Fruit fly (Drosophila melanogaster) whole organism, embryonic: Measurements from ENCODE around the gene Fancl.

Source experiments
- Awh ChIP-seq: fragments of 200-800 bp; sonication (Bioruptor generic); IDR thresholded peaks from 2 replicates; pipeline ENCODE4, ENCODE4 v1.3.6; 2022; ENCODE audit warnings: missing biosample characterization, missing genetic modification characterization
- B-H2 ChIP-seq: fragments of 200-800 bp; sonication (Bioruptor generic); optimal IDR thresholded peaks from 2 replicates; lab custom pipeline; 2018; ENCODE audit warnings: missing biosample characterization, mild to moderate bottlenecking, missing genetic modification characterization
- CG10366 ChIP-seq: fragments of 200-800 bp; sonication (Bioruptor generic); IDR thresholded peaks from 2 replicates; pipeline ENCODE4 v1.3.6; 2022; ENCODE audit warnings: missing biosample characterization, missing genetic modification characterization
- CG10654 ChIP-seq: fragments of 200-800 bp; sonication (Bioruptor generic); optimal IDR thresholded peaks from 2 replicates; lab custom pipeline; 2016; ENCODE audit warnings: missing biosample characterization, missing genetic modification characterization
- CG12219 ChIP-seq: fragments of 200-800 bp; sonication (Bioruptor generic); optimal IDR thresholded peaks from 3 replicates; lab custom pipeline; 2018; ENCODE audit warnings: missing biosample characterization, mild to moderate bottlenecking, missing genetic modification characterization
- CG12744 ChIP-seq: fragments of 200-800 bp; sonication (Bioruptor generic); optimal IDR thresholded peaks from 2 replicates; lab custom pipeline; 2016; ENCODE audit warnings: missing biosample characterization, missing genetic modification characterization
- CG12769 ChIP-seq: fragments of 200-800 bp; sonication (Bioruptor generic); optimal IDR thresholded peaks from 2 replicates; lab custom pipeline; 2019; ENCODE audit warnings: missing biosample characterization, mild to moderate bottlenecking, missing genetic modification characterization, moderate library complexity
- CG13123 ChIP-seq: fragments of 200-800 bp; sonication (Bioruptor generic); optimal IDR thresholded peaks from 2 replicates; lab custom pipeline; 2016; ENCODE audit warnings: missing biosample characterization, missing genetic modification characterization
- CG13424 ChIP-seq: fragments of 200-800 bp; sonication (Bioruptor generic); optimal IDR thresholded peaks from 2 replicates; lab custom pipeline; 2019; ENCODE audit warnings: missing biosample characterization, mild to moderate bottlenecking, missing genetic modification characterization, moderate library complexity
- CG15011 ChIP-seq: fragments of 200-800 bp; sonication (Bioruptor generic); optimal IDR thresholded peaks from 3 replicates; lab custom pipeline; 2018; ENCODE audit warnings: missing biosample characterization, mild to moderate bottlenecking, missing genetic modification characterization
- CG1603 ChIP-seq: fragments of 200-800 bp; sonication (Bioruptor generic); optimal IDR thresholded peaks from 2 replicates; lab custom pipeline; 2019; ENCODE audit warnings: missing biosample characterization, mild to moderate bottlenecking, missing genetic modification characterization, moderate library complexity
- CG17359 ChIP-seq: fragments of 200-800 bp; sonication (Bioruptor generic); optimal IDR thresholded peaks from 3 replicates; lab custom pipeline; 2018; ENCODE audit warnings: missing biosample characterization, mild to moderate bottlenecking, missing genetic modification characterization, moderate library complexity
- CG17912 ChIP-seq: fragments of 200-800 bp; sonication (Bioruptor generic); optimal IDR thresholded peaks from 2 replicates; lab custom pipeline; 2018; ENCODE audit warnings: missing biosample characterization, mild to moderate bottlenecking, missing genetic modification characterization
- CG18476 ChIP-seq: fragments of 200-800 bp; sonication (Bioruptor generic); optimal IDR thresholded peaks from 2 replicates; lab custom pipeline; 2016; ENCODE audit warnings: missing biosample characterization, mild to moderate bottlenecking, missing genetic modification characterization
- CG31441 ChIP-seq: fragments of 200-800 bp; sonication (Bioruptor generic); IDR thresholded peaks from 2 replicates; pipeline ENCODE4 v1.3.6; 2022; ENCODE audit warnings: missing biosample characterization, missing genetic modification characterization
- CG32532 ChIP-seq: fragments of 200-800 bp; sonication (Bioruptor generic); IDR thresholded peaks from 2 replicates; pipeline ENCODE4 v1.3.6; 2022; ENCODE audit warnings: missing biosample characterization, missing genetic modification characterization
- CG4328 ChIP-seq: fragments of 200-800 bp; sonication (Bioruptor generic); optimal IDR thresholded peaks from 3 replicates; lab custom pipeline; 2017; ENCODE audit warnings: missing biosample characterization, missing genetic modification reagents, missing genetic modification characterization
- CG4360 ChIP-seq: fragments of 200-800 bp; sonication (Bioruptor generic); IDR thresholded peaks from 2 replicates; pipeline ENCODE4 v1.3.6; 2022; ENCODE audit warnings: missing biosample characterization, missing genetic modification characterization
- CG4730 ChIP-seq: fragments of 200-800 bp; sonication (Bioruptor generic); IDR thresholded peaks from 2 replicates; pipeline ENCODE4 v1.3.6; 2022; ENCODE audit warnings: missing biosample characterization, missing genetic modification characterization
- CG5953 ChIP-seq: fragments of 200-800 bp; sonication (Bioruptor generic); IDR thresholded peaks from 2 replicates; pipeline ENCODE4 v1.3.6; 2022; ENCODE audit warnings: missing biosample characterization, missing genetic modification characterization
- CG6654 ChIP-seq: fragments of 200-800 bp; sonication (Bioruptor generic); optimal IDR thresholded peaks from 2 replicates; lab custom pipeline; 2017; ENCODE audit warnings: missing biosample characterization, mild to moderate bottlenecking, missing genetic modification characterization
- CG6813 ChIP-seq: fragments of 200-800 bp; sonication (Bioruptor generic); optimal IDR thresholded peaks from 2 replicates; lab custom pipeline; 2017; ENCODE audit warnings: missing biosample characterization, missing genetic modification characterization, mild to moderate bottlenecking, moderate library complexity, missing genetic modification reagents
- CG7745 ChIP-seq: fragments of 200-800 bp; sonication (Bioruptor generic); optimal IDR thresholded peaks from 2 replicates; lab custom pipeline; 2018; ENCODE audit warnings: missing biosample characterization, mild to moderate bottlenecking, missing genetic modification characterization, moderate library complexity
- CG7786 ChIP-seq: fragments of 200-800 bp; sonication (Bioruptor generic); optimal IDR thresholded peaks from 2 replicates; lab custom pipeline; 2016; ENCODE audit warnings: missing biosample characterization, missing genetic modification characterization
- CG8359 ChIP-seq: fragments of 200-800 bp; sonication (Bioruptor generic); optimal IDR thresholded peaks from 2 replicates; lab custom pipeline; 2017; ENCODE audit warnings: missing biosample characterization, mild to moderate bottlenecking, missing genetic modification characterization, borderline replicate concordance
- D19A ChIP-seq: fragments of 200-800 bp; optimal IDR thresholded peaks from 3 replicates; lab custom pipeline; 2019; ENCODE audit warnings: missing biosample characterization, mild to moderate bottlenecking, missing genetic modification characterization, moderate library complexity
- Dip2 ChIP-seq: fragments of 200-800 bp; sonication (Bioruptor generic); IDR thresholded peaks from 2 replicates; pipeline ENCODE4 v1.3.6; 2022; ENCODE audit warnings: missing biosample characterization, missing genetic modification characterization
- Doc2 ChIP-seq: fragments of 200-800 bp; sonication (Bioruptor generic); IDR thresholded peaks from 2 replicates; pipeline ENCODE4 v1.3.6; 2022; ENCODE audit warnings: missing biosample characterization, missing genetic modification characterization
- HHEX ChIP-seq: fragments of 200-800 bp; sonication (Bioruptor generic); optimal IDR thresholded peaks from 3 replicates; lab custom pipeline; 2017; ENCODE audit warnings: missing biosample characterization, mild to moderate bottlenecking, missing genetic modification characterization, missing genetic modification reagents
- Hr3 ChIP-seq: fragments of 200-800 bp; sonication (Bioruptor generic); optimal IDR thresholded peaks from 3 replicates; lab custom pipeline; 2016; ENCODE audit warnings: missing biosample characterization, missing genetic modification characterization
- Lpt ChIP-seq: fragments of >200 bp; optimal IDR thresholded peaks from 2 replicates; lab custom pipeline; 2018; ENCODE audit warnings: missing biosample characterization, missing genetic modification characterization
- MESR4 ChIP-seq: fragments of 200-800 bp; sonication (Bioruptor generic); optimal IDR thresholded peaks from 2 replicates; lab custom pipeline; 2018; ENCODE audit warnings: missing biosample characterization, mild to moderate bottlenecking, missing genetic modification characterization, moderate library complexity
- Nf-YC ChIP-seq: fragments of 200-800 bp; optimal IDR thresholded peaks from 3 replicates; lab custom pipeline; 2019; ENCODE audit warnings: missing biosample characterization, mild to moderate bottlenecking, missing genetic modification characterization, moderate library complexity
- Optix ChIP-seq: fragments of 200-800 bp; sonication (Bioruptor generic); IDR thresholded peaks from 3 replicates; pipeline ENCODE4 v1.3.6; 2022; ENCODE audit warnings: missing biosample characterization, missing genetic modification characterization
- Ptx1 ChIP-seq: fragments of 200-800 bp; sonication (Bioruptor generic); IDR thresholded peaks from 2 replicates; pipeline ENCODE4 v1.3.6; 2022; ENCODE audit warnings: missing biosample characterization, missing genetic modification characterization
- Side ChIP-seq: fragments of 200-800 bp; sonication (Bioruptor generic); optimal IDR thresholded peaks from 2 replicates; lab custom pipeline; 2016; ENCODE audit warnings: missing biosample characterization, missing genetic modification characterization
- al ChIP-seq: fragments of 200-800 bp; sonication (Bioruptor generic); IDR thresholded peaks from 2 replicates; pipeline ENCODE4 v1.3.6; 2022; ENCODE audit warnings: missing biosample characterization, missing genetic modification characterization
- bab2 ChIP-seq: fragments of 200-800 bp; sonication (Bioruptor generic); optimal IDR thresholded peaks from 2 replicates; lab custom pipeline; 2016; ENCODE audit warnings: missing biosample characterization, missing genetic modification characterization
- dm ChIP-seq: fragments of 200-800 bp; sonication (Bioruptor generic); optimal IDR thresholded peaks from 3 replicates; lab custom pipeline; 2016; ENCODE audit warnings: missing biosample characterization, missing genetic modification characterization
- fd64A ChIP-seq: fragments of 200-800 bp; sonication (Bioruptor generic); optimal IDR thresholded peaks from 3 replicates; lab custom pipeline; 2018; ENCODE audit warnings: missing biosample characterization, mild to moderate bottlenecking, missing genetic modification characterization
- inv ChIP-seq: fragments of 200-800 bp; sonication (Bioruptor generic); IDR thresholded peaks from 2 replicates; pipeline ENCODE4 v1.3.6; 2022; ENCODE audit warnings: missing biosample characterization, missing genetic modification characterization; ENCODE audit not compliant: partially characterized antibody
- pan ChIP-seq, 4 experiments: fragments of >200 bp in 3 of 4; fragments of 200-800 bp in 1 of 4; sonication (Bioruptor generic) in 1 of 4; optimal IDR thresholded peaks in 3 of 4; IDR thresholded peaks in 1 of 4; 2 replicates each; pipeline versions ENCODE4 v1.3.6 to Lab custom; 2017 to 2022; ENCODE audit warnings: missing biosample characterization in 2 of 4, missing genetic modification characterization in 2 of 4, mixed read lengths in 1 of 4
- sc ChIP-seq, 3 experiments: fragments of >200 bp in 2 of 3; fragments of 200-800 bp in 1 of 3; sonication (Bioruptor generic) in 1 of 3; optimal IDR thresholded peaks; 2 replicates in 2 of 3; 3 replicates in 1 of 3; lab custom pipeline; 2017; ENCODE audit warnings: mild to moderate bottlenecking in 1 of 3, missing biosample characterization in 1 of 3, missing genetic modification characterization in 1 of 3, missing genetic modification reagents in 1 of 3
- sd ChIP-seq: fragments of 200-800 bp; sonication (Bioruptor generic); optimal IDR thresholded peaks from 3 replicates; lab custom pipeline; 2018; ENCODE audit warnings: missing biosample characterization, mild to moderate bottlenecking, missing genetic modification characterization, moderate library complexity
- sens-2 ChIP-seq: fragments of 200-800 bp; sonication (Bioruptor generic); IDR thresholded peaks from 2 replicates; pipeline ENCODE4 v1.3.6; 2022; ENCODE audit warnings: missing biosample characterization, missing genetic modification characterization
- sim ChIP-seq: fragments of 200-800 bp; sonication (Bioruptor generic); IDR thresholded peaks from 2 replicates; pipeline ENCODE4 v1.3.6; 2022; ENCODE audit warnings: missing biosample characterization, missing genetic modification characterization
- tll ChIP-seq, 2 experiments: fragments of 200-800 bp in 1 of 2; fragments of >200 bp in 1 of 2; sonication (Bioruptor generic) in 1 of 2; optimal IDR thresholded peaks; 2 replicates each; lab custom pipeline; 2017 to 2019; ENCODE audit warnings: missing biosample characterization in 2 of 2, missing genetic modification characterization in 2 of 2, mild to moderate bottlenecking in 1 of 2, moderate library complexity in 1 of 2
- tx ChIP-seq: fragments of 200-800 bp; sonication (Bioruptor generic); optimal IDR thresholded peaks from 2 replicates; lab custom pipeline; 2016; ENCODE audit warnings: missing biosample characterization, missing genetic modification characterization
- zf30C ChIP-seq: fragments of 200-800 bp; sonication (Bioruptor generic); optimal IDR thresholded peaks from 3 replicates; lab custom pipeline; 2018; ENCODE audit warnings: missing biosample characterization, mild to moderate bottlenecking, missing genetic modification characterization

Gene Fancl

dm6 chr3R:10035765-10036164 is 16.9 kb downstream of the Fancl start (continued):
- TF ChIP-seq sc (optimal IDR thresholded peaks at IDR 0.05; lab: Kevin White, UChicago) (no peak), sc (GFP tag; optimal IDR thresholded peaks at IDR 0.05; lab: Kevin White, UChicago) (no peak), CG13123 (GFP tag; lab: Kevin White, UChicago) (no peak), CG7786 (no peak), CG6654 (GFP tag; lab: Kevin White, UChicago) (no peak), CG12219 (GFP tag; lab: Kevin White, UChicago) (no peak), CG4730 (GFP tag; lab: Robert Waterston, UW) (no peak)

DNA sequence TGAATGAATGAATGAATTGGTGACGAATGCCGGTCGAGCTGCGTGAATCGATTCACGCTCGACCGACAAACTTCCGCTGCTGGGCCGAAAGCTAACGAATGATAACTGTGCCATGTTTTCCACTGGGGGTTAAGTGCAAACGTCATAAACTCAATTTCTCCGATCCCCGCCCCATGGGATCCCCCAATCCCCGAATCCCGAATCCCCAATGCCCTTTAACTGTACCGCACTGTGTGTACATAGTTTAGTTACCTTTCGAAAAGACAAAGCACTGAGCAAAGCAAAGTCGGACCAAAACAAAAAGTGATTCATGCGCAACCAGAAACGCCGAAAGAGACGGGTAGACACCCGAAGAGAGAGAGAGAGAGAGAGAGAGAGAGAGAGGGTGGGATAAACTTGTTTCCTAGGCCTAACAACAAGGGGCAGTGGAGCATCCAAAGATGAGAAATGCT is 17.6 kb downstream of the Fancl start:
- no peak for TF ChIP-seq CG13424
- no peak for TF ChIP-seq CG10366 (GFP tag; lab: Robert Waterston, UW)
- TF ChIP-seq CG15011 (GFP tag; lab: Kevin White, UChicago) = no peak
- TF ChIP-seq sim (GFP tag; lab: Robert Waterston, UW) = no peak
- no peak for TF ChIP-seq pan (optimal IDR thresholded peaks at IDR 0.05; lab: Kevin White, UChicago)
- peak in 1 of 2 experiments; percentile 35 for TF ChIP-seq pan (GFP tag; optimal IDR thresholded peaks at IDR 0.05 in 1 of 2, IDR thresholded peaks at IDR 0.05 in 1 of 2)
- TF ChIP-seq Dip2 (GFP tag; lab: Robert Waterston, UW) = no peak
- no peak for TF ChIP-seq bab2 (GFP tag; lab: Kevin White, UChicago)
- TF ChIP-seq al = no peak
- no peak for TF ChIP-seq tll (GFP tag; optimal IDR thresholded peaks at IDR 0.05; lab: Kevin White, UChicago)
- TF ChIP-seq CG1603 (tag; lab: Kevin White, UChicago) = no peak
- peak; percentile 37 for TF ChIP-seq CG17359 (tag; lab: Kevin White, UChicago)
- TF ChIP-seq CG18476 (GFP tag; lab: Kevin White, UChicago) = no peak
- peak; percentile 30; the same call in 1 of the 2 replicates for TF ChIP-seq CG32532 (GFP tag; lab: Robert Waterston, UW)
- TF ChIP-seq sens-2 = no peak
- TF ChIP-seq CG17912 (GFP tag; lab: Kevin White, UChicago) = no peak
- TF ChIP-seq dm (GFP tag; lab: Kevin White, UChicago) = no peak
- no peak for TF ChIP-seq inv (GFP tag; lab: Robert Waterston, UW)
- TF ChIP-seq D19A = peak; percentile 41
- no peak for TF ChIP-seq tx (GFP tag; lab: Kevin White, UChicago)
- no peak for TF ChIP-seq Side
- TF ChIP-seq Nf-YC (tag; lab: Kevin White, UChicago) = peak; percentile 28
- TF ChIP-seq Hr3 (GFP tag; lab: Kevin White, UChicago) = no peak
- no peak for TF ChIP-seq Ptx1
- TF ChIP-seq B-H2 (GFP tag; lab: Kevin White, UChicago) = no peak
- no peak for TF ChIP-seq CG12744
- peak; percentile 1 for TF ChIP-seq sd (tag; lab: Kevin White, UChicago)
- TF ChIP-seq CG10654 = no peak
- no peak for TF ChIP-seq MESR4
- TF ChIP-seq CG4328 (GFP tag; lab: Kevin White, UChicago) = no peak
- TF ChIP-seq Doc2 (GFP tag; lab: Robert Waterston, UW) = no peak
- TF ChIP-seq CG6813 (GFP tag; lab: Kevin White, UChicago) = peak; percentile 19
- no peak for TF ChIP-seq CG31441 (GFP tag; lab: Robert Waterston, UW)
- TF ChIP-seq CG8359 (GFP tag; lab: Kevin White, UChicago) = no peak
- TF ChIP-seq Lpt (GFP tag; lab: Kevin White, UChicago) = no peak
- peak; percentile 55 for TF ChIP-seq CG12769 (tag; lab: Kevin White, UChicago)
- no peak for TF ChIP-seq CG4360
- TF ChIP-seq Awh (GFP tag; lab: Robert Waterston, UW) = no peak
- TF ChIP-seq CG5953 (GFP tag; lab: Robert Waterston, UW) = no peak
- no peak for TF ChIP-seq zf30C (GFP tag; lab: Kevin White, UChicago)
- TF ChIP-seq Optix (GFP tag; lab: Robert Waterston, UW) = no peak
- no peak for TF ChIP-seq HHEX (GFP tag; lab: Kevin White, UChicago)
- no peak for TF ChIP-seq CG7745 (tag; lab: Kevin White, UChicago)
- no peak for TF ChIP-seq fd64A (GFP tag; lab: Kevin White, UChicago)
